Worm (Caenorhabditis elegans) whole organism, early embryonic: ENCODE data around the gene T07D4.2.

Source experiments
- ama-1 ChIP-seq: fragments of 150-350 bp; optimal IDR thresholded peaks from 2 replicates; lab custom pipeline; 2014
- flt-1 ChIP-seq: fragments of 200-800 bp; sonication (Bioruptor generic); IDR thresholded peaks from 2 replicates; pipeline ENCODE4 v1.3.6; 2022; ENCODE audit warnings: missing genetic modification characterization, missing compliant biosample characterization
- hmbx-1 ChIP-seq: sonication (generic microtip); optimal IDR thresholded peaks from 2 replicates; lab custom pipeline; 2016; ENCODE audit warnings: mild to moderate bottlenecking, missing genetic modification characterization, missing compliant biosample characterization
- sea-1 ChIP-seq: fragments of 200-800 bp; sonication (Bioruptor generic); conservative IDR thresholded peaks from 2 replicates; pipeline ENCODE4 v1.3.6; 2022; ENCODE audit warnings: missing genetic modification characterization, missing compliant biosample characterization

ce11 chrII:8903871-8904270 is 30.1 kb upstream of the T07D4.2 start:
- TF ChIP-seq ama-1 (lab: Kevin White, UChicago) (no peak), sea-1 (GFP tag; lab: Robert Waterston, UW) (no peak), hmbx-1 (tag; lab: Kevin White, UChicago) (no peak), flt-1 (GFP tag; lab: Robert Waterston, UW) (no peak)
